Fruit fly (Drosophila melanogaster) whole organism, embryonic: ENCODE results near the gene dmrt11E.
A peak's percentile ranks its signal among the peaks of the same experiment; 100 is the strongest.

Experiments
- Ptx1 ChIP-seq: fragments of 200-800 bp; sonication (Bioruptor generic); IDR thresholded peaks from 2 replicates; pipeline ENCODE4 v1.3.6; 2022; ENCODE audit warnings: missing biosample characterization, missing genetic modification characterization

The dmrt11E gene

DNA sequence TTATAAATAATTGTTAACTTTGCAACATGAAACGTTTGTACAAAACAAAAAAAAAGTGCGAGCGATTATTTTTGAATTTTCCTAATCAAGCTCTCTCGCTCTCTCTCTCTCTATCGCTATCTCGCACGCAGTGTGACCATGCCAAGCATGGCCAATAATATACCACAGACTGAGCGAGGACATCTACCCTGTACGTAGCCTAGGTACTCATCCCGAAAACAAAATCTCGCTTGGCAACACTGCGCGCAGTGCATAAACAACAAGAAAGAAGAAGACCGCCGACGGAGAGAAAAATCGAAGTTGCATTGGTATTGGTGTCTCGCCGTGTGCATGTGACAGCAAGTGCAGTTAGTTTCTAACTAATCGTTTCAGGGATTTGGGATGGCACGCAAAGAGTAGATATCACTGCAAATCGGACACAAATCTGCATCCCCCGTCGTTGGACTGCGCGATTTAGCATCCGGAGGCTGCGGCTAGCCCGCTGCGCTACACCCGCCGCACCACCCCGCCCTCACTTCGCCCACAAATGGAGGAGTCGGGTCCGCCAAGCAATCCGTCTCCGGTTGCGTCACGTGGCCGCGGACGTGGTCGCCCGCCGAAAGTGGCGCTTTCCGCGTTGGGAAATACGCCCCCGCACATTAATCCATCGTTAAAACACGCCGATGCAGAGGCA is 45.1 kb downstream of the dmrt11E start, which contains the start of the genes CG1998 and Set2 (continued):
- TF ChIP-seq Ptx1 (GFP tag; lab: Robert Waterston, UW), result peak; percentile 29; the same call in 1 of the 2 replicates
